Worm (Caenorhabditis elegans): ENCODE data around the gene cwp-4.

Gene cwp-4

DNA sequence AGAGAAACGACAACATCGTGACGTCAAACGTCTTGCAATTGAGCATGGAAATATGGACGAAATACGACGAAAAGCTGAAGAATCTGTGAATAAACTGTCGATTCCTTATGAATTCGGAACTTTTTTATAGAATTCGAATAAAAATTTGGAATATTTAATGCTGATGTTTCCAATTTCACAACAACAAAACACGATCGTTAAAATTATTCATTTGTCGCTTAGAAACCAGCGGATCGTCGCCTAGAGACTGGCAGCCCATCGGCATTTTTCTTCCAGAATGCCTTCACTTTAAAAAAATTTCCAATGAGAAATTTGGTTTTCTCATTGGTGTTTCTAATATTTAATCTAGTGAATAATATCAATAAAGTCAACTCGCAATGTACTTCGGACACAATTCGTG, at the start of gene cwp-4:
Gene cwp-4, plus strand, starts transcription at position 301 of the 400 bp plus-strand sequence.
- no peak for TF ChIP-seq unc-62 (GFP tag; optimal IDR thresholded peaks at IDR 0.05)

DNA sequence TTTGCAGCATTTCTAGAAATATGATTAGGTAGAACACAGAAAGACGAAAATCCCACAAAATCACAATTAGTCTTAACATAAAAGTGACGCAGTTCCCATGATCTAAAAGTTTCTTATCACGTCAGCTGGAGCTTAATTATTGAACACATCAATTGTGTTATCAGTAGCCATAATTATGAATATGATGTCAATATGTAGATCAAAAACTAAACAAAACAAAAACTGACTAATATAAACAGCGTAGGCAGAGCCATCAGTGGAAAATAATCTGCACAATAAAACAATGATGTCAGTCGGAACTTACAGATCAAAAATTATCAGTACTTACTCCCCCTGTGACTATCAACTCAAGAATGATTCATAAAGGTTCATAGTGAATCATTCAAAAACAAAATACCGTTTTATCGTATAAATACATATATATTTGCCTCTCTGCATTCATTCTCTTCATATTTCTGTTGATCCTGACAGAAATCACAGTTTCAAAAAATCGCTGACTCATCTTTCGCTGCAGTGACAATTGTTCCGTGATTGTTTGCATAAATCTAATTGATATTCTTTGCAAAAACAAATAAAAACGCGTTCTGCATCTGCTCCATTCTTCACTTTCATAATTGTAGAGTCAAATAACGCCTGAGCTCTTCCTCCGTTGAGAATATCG, 41.1 kb upstream of the cwp-4 start, which contains the start of gene srr-6:
Gene srr-6, plus strand, starts transcription at position 611 of the 661 bp plus-strand sequence.
- no peak for TF ChIP-seq unc-62 (GFP tag; optimal IDR thresholded peaks at IDR 0.05)

DNA sequence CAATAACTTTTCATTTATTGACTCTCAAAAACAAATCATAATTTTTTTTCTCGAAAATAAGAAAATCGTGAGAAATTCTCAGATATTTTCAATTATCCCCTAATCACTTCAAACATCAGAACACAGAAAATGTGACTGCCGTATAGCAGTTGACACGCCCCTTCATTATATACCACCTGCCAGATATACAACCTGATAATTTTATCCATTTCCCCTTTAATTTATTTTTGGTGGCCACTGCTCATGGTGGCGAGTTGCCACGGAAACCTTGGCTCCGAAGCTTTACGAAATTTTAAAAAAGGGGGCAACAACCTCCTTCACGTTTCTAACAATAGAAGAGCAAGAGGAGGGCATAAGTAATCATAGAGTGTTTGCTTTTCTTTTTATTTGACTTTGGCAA, 36.7 kb upstream of the cwp-4 start:
- no peak for TF ChIP-seq unc-62 (GFP tag; optimal IDR thresholded peaks at IDR 0.05)

DNA sequence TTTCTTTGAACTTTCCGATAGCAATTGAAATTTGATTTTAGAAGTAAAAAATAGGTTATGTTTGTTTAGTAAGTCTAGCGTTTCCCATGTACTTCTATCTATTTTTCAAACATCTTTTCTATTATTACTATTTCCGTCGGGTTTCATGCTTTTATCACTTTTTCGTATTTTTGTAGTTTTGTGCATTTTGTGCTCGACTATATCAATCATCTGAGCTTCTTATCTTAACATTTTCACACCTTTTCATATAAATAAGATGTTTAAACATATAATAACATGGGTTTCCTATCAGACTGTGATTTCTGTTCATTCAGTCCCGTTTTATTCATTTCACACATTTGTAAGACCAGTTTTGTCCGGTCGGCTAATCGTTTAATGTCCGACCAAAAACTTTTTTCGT, 35.4 kb upstream of the cwp-4 start:
- no peak for TF ChIP-seq unc-62 (GFP tag; optimal IDR thresholded peaks at IDR 0.05)

DNA sequence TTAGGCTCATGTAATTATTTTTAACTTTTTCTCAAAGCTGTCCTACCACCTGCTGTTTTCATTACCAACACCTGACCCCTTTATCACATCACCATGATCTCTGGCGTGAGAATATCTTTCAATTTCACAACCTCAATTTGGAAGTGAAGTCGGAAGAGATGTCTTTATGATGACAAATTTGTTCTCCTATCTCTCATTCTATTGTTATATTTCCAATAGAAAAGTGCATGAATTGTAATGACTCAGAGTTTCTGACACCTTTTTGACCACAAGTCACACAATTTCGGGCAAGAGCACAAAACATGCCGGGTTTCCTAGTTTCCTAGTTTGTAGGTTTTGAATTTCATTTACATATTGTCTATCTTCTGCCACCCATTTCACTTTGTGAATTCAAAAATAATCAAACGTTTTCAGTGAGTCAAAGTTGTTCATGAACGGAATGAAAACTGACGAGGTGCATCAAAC, 34.6 kb upstream of the cwp-4 start, which contains the start of gene srr-4:
Gene srr-4, plus strand, starts transcription at position 415 of the 465 bp plus-strand sequence.
- no peak for TF ChIP-seq unc-62 (GFP tag; optimal IDR thresholded peaks at IDR 0.05)

DNA sequence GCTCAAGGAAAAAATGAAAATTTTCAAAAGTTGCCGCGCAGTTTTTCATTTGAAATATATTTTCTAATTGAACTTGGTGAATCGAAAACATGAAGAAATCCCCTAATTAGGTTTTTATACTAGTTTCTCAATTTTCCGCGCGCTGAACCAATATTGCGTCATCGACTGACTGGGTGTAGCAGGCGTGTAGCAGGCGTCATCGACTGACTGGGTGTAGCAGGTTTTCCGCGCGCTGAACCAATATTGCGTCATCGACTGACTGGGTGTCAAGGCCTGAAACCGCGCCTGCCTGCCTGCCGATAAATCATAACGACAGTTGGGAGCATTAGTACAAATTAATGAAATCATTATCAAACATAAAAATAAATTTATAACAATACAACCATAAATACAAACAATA, 30.1 kb upstream of the cwp-4 start:
- no peak for TF ChIP-seq unc-62 (GFP tag; optimal IDR thresholded peaks at IDR 0.05)

DNA sequence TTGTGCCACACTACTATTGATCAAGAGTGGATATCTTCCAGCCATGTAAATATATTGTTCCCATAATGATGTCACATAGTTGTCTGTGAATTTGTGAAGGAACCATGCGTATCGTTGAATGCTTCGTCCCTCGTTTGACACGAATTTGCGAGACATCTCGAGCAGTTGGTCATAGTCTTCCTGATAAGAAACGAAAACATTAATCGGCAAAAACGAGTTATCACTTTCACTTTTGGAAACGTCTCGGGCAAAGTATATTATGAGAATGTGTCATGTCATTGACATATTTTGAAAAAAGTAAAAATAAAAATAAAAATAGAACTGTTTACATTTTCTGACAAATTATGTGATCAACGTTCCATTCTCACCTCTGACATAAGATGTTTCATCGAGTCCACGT, 27.0 kb upstream of the cwp-4 start:
- no peak for TF ChIP-seq unc-62 (GFP tag; optimal IDR thresholded peaks at IDR 0.05)

DNA sequence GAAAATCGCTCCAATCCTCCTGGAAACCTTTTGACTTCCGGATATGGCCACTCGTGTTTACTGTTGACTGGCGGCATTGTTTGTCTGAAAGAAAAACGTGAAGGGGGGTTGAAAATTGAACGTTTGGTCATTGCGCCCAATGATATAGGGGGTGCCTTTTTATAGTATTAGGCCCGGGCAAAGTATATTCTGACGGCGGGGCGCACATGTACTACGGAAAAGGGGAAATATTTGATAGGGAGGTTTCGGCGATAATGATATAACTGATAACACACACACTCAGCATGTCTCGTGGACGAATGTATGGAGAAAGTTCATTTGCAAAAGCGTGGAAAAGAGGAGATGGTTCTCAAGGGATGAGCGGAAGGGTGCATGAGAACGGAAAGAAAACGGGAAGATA, 25.8 kb upstream of the cwp-4 start, which contains the start of gene cpt-4:
Gene cpt-4, minus strand, starts transcription at position 84 of the 400 bp plus-strand sequence.
- TF ChIP-seq unc-62 (GFP tag; optimal IDR thresholded peaks at IDR 0.05) = no peak

DNA sequence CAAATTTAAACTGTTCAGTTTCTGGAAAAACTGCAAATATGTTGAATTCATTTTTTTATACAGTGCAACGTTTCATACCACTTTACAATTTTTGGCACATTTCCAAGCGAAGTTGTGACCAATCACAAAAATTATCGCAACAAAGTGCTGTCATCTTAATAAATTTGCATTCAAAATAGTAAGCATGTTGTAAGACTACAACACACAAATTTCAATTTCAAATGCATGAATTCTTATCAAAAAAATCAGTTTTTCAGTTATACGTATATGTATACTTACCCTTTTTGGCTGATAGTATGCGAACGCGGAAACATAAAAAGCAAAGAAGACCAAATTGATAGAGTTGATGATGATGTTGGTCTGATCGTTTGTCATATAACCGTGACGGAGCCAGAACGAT, 23.2 kb upstream of the cwp-4 start:
- no peak for TF ChIP-seq unc-62 (GFP tag; optimal IDR thresholded peaks at IDR 0.05)

DNA sequence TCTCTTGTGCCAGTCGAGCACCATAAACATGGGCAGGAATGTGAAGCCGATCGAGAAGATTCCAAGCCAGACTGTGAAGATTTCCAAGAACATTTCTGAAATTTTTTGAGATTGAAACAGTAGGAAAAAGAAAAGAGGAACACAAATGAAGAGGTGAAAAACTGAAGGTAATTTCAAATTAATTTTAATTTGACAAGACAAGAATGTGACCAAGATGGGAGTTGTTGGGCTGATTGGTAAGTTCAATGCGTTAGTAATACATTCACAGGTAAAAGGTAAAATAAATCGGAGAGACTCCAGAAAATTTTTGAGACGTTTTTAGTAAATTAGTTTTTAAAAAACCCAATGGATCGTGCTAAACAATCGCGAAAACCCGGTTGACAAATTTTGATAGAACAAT, 22.7 kb upstream of the cwp-4 start, which contains the start of gene swt-7:
Gene swt-7, minus strand, starts transcription at position 101 of the 400 bp plus-strand sequence.
- no peak for TF ChIP-seq unc-62 (GFP tag; optimal IDR thresholded peaks at IDR 0.05)

DNA sequence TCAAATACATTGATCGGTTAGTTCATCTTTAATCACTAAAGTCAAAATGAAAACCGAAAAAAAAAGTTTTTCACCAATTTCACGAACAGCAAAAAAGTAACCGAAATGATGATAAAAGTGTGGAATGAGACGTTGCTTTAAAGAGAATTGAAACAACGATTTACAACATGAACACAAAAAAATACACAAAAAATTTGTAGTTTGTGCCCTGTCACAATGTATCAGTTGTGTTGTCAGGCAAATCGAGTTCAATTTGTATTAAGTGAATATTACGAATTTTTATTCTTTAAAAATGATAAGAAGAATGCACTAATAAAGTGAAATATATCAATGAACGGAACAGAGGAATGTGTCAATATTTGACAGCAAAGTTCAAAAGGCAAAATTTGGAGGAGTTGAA, 21.7 kb upstream of the cwp-4 start:
- TF ChIP-seq unc-62 (GFP tag; optimal IDR thresholded peaks at IDR 0.05) = no peak

DNA sequence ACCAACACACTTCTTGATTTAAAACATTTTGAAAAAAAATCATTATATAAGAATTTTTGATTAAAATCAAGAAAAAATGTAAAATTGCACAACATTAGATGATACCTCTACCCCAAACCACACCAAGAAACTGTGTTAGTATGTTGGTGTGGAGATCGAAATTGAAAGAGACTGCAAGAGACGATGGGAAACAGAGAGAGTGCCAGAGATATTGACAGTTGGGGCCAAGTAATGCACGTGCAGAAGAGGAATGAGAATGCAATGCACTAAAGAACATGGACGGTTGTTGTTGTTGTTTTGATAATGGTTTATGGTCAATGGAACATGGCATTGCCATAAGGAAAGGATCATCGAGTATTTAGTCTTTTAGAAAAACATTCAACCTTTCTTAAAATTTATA, 21.3 kb upstream of the cwp-4 start:
- TF ChIP-seq unc-62 (GFP tag; optimal IDR thresholded peaks at IDR 0.05) = no peak

DNA sequence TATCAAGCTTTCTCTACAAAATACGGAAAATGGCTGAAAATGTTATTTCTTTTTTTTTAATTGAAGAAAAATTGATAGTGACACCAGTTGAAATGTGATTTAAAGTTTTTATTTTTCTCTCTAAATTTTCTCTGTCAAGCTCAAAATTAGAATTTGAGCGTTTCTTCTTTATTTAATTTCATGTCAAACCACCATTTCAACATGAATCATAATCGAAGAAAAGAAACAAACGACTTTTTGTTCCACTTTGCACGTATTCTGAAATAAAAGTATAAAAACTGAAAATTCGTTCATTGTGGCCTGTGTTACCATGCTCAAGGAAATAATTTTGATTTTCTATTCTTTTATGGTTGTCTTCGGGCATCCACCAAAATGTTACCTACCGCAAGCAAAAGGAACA, 20.3 kb upstream of the cwp-4 start, which contains the start of gene K11D12.13:
Gene K11D12.13, plus strand, starts transcription at position 301 of the 400 bp plus-strand sequence.
- TF ChIP-seq unc-62 (GFP tag; optimal IDR thresholded peaks at IDR 0.05) = no peak

DNA sequence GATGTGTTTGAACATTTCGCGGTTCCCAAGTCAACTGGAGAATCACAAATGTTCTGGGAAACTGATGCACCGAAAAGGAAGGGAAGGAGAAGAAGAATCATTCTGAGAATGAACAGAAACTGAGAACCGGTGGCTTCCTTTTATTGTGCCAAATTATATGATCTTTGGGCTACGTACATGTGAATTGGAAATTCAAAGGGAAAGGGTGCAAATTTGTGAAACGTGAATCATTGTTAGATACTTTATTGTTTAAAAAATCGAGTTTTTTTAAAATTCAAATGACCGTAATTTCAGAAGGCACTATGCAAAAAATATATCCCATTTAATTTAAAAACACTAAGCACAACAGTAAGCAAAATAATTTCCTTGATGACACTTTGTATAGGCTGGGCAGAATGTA, 18.4 kb upstream of the cwp-4 start, which contains the start of gene K11D12.6:
Gene K11D12.6, minus strand, starts transcription at position 101 of the 400 bp plus-strand sequence.
- no peak for TF ChIP-seq unc-62 (GFP tag; optimal IDR thresholded peaks at IDR 0.05)

DNA sequence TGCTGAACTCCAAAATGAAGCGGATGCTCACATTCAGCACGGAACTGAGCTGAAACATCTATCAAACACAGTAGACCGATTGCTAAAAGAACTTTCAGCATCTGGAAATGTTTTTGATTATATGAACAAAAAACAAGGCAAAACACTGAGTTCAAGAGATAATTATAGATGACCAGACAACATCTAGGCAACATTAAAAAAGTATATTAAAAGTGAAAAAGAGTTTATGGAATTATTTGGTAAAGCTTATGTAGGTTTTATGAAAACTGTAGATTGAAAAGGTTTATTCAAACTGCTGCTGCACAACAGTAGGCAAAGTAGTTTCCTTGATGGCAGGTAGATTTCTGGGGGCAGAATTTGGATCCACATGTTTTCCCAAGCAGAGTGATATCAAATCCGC, 17.1 kb upstream of the cwp-4 start, which contains the start of gene K11D12.7:
Gene K11D12.7, minus strand, starts transcription at position 101 of the 400 bp plus-strand sequence.
- no peak for TF ChIP-seq unc-62 (GFP tag; optimal IDR thresholded peaks at IDR 0.05)

DNA sequence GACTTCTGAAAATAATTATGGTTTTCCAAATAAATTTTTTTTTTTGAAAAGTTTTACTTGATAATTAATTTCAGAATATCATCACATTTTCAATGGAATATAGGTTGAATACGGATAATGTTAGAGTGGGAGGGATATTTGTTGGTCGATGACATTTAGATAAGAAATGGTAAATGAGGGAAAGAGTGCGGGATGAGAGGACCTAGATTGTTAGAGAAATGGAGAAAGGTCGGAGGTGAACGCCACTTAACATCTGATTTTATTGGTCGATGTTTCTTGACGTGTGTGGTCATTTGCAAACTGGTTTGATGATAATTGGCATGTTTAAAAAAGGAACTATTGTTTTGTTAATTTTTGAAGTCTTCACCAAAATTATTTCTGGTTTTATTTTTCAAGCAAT, 15.0 kb upstream of the cwp-4 start:
- TF ChIP-seq unc-62 (GFP tag; optimal IDR thresholded peaks at IDR 0.05) = no peak

DNA sequence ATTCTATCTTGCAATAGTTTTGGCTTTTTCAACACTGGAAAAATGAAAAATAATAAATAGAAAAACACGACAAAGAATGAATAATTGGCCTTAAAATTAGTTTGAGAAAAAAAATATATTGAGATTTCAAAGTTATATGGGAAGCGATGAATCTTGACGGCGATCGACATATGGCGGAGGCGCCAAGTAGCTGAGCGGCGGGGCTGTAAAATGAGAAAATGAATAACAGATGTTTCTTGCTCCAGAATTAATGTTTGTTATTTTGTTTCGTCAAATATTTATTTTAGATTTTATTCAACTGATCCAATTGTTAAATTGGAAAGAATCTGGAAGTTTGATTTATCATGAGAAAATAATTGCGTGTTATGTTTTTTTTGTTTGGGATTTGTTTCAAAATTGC, 13.9 kb upstream of the cwp-4 start, which contains the start of gene K11D12.11:
Gene K11D12.11, minus strand, starts transcription at position 42 of the 400 bp plus-strand sequence.
- TF ChIP-seq unc-62 (GFP tag; optimal IDR thresholded peaks at IDR 0.05) = no peak
